Worm (Caenorhabditis elegans): ENCODE data around the gene otpl-2.

otpl-2 gene

DNA sequence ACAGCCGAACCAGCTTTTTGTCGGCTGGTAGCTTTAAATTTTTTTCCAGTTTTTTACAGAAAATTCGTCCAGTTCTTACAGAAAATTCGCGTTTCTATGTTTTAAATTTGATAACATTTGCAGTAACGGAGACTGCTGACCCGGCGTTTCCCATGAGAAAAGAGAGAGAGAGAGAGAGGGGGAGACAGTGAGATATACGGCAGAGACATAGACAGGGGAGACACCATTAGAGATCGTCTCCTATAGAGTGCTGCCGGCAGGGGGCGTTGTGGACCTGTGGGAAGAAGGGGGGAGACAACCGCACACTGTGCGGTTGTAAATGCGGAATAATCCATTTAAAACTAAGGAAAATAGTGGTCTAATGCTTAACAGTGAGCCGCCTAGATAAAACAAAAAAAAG lies 43.9 kb upstream of the otpl-2 start (continued):
- no peak for TF ChIP-seq F23B12.7 (tag; optimal IDR thresholded peaks at IDR 0.05; ENCODE audit: insufficient read depth)
- no peak for TF ChIP-seq T07F8.4 (tag; optimal IDR thresholded peaks at IDR 0.05)
- 0 out of 2 replicates have a peak, but pooled peaks have one; percentile 16 for TF ChIP-seq B0336.3 (GFP tag; IDR thresholded peaks at IDR 0.05)
- no peak for TF ChIP-seq pbrm-1 (GFP tag; IDR thresholded peaks at IDR 0.05)
- peak; percentile 95 for TF ChIP-seq aptf-2 (GFP tag; conservative IDR thresholded peaks at IDR 0.05)
- TF ChIP-seq tlf-1 (GFP tag; optimal IDR thresholded peaks at IDR 0.05), result no peak
- TF ChIP-seq aptf-3 (GFP tag; IDR thresholded peaks at IDR 0.05), result peak; percentile 50; the same call in 1 of the 2 replicates

ce11 chrV:4031319-4031718 lies 42.2 kb upstream of the otpl-2 start, which contains the start of gene cyp-35A4:
Gene cyp-35A4 (plus strand): TSS chrV:4031619.
- TF ChIP-seq C17E4.6 (GFP tag; IDR thresholded peaks at IDR 0.05), result no peak
- TF ChIP-seq F23B12.7 (tag; optimal IDR thresholded peaks at IDR 0.05; ENCODE audit: insufficient read depth), result no peak
- TF ChIP-seq snpc-3.4 (tag; optimal IDR thresholded peaks at IDR 0.05), result no peak
- no peak for TF ChIP-seq madf-10 (tag; optimal IDR thresholded peaks at IDR 0.05)
- no peak for TF ChIP-seq snpc-1.3 (tag; optimal IDR thresholded peaks at IDR 0.05; ENCODE audit: insufficient read depth)

ce11 chrV:4034303-4034702 lies 39.3 kb upstream of the otpl-2 start, which contains the start of gene C49G7.7:
Gene C49G7.7 (plus strand): TSS chrV:4034476.
- TF ChIP-seq cebp-1 (GFP tag; IDR thresholded peaks at IDR 0.05) (peak; percentile 19; the same call in 1 of the 2 replicates), cebp-1 (tag; optimal IDR thresholded peaks at IDR 0.05) (peak; percentile 87), nfya-2 (GFP tag; IDR thresholded peaks at IDR 0.05) (no peak)

DNA sequence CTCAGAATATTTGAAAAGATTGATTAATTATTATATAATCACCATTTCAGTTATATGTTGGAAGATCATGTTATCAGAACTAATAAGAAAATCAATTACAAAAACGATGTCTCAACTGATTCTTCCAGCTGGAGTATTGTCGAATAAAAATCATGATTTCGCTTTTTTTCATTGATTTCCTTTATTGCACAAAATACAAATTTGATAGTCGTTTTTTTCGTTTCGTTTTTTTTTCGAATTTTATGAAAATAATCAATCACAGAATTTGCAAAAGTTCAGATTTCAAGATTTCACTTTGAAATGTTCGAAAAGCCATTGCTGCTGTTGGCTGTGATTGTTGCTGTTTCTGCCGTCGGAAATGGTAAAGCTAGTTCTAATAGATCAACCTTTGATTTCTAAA lies 37.7 kb upstream of the otpl-2 start, which contains the start of gene C49G7.13:
TSS of gene C49G7.13 (plus strand) at position 301 of the 400 bp plus-strand sequence.
- TF ChIP-seq dpl-1 (GFP tag; optimal IDR thresholded peaks at IDR 0.05), result no peak

DNA sequence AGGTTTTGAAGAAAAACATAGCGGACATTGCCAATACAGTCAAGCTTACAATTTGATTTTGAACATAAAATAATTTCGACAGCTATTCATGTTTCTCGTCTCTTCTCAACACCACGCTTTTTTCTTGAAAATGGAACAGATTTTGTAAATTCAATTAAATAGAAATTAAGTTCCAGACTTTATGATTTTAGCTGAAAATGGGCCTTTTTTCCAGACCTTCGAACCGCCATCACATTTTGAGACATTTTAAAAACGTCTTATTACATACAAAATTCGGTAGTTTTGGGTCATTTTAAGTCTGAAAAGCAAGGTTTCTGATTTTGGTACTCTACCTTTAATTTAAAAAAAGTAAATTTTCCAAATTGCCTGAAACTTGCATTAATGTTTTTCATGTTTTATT lies 35.4 kb upstream of the otpl-2 start, which contains the start of gene C49G7.12:
TSS of gene C49G7.12 (plus strand) at position 301 of the 400 bp plus-strand sequence.
- TF ChIP-seq T07F8.4 (tag; optimal IDR thresholded peaks at IDR 0.05) (no peak), ztf-6 (GFP tag; IDR thresholded peaks at IDR 0.05) (no peak), hlh-26 (GFP tag; conservative IDR thresholded peaks at IDR 0.05) (no peak), D2030.7 (GFP tag; IDR thresholded peaks at IDR 0.05) (no peak), lin-35 (GFP tag; optimal IDR thresholded peaks at IDR 0.05) (no peak), B0035.1 (tag; optimal IDR thresholded peaks at IDR 0.05) (no peak), nfya-1 (tag; optimal IDR thresholded peaks at IDR 0.05; ENCODE audit: borderline replicate concordance, insufficient read depth) (no peak), B0336.3 (GFP tag; IDR thresholded peaks at IDR 0.05) (no peak), nfya-2 (GFP tag; IDR thresholded peaks at IDR 0.05) (no peak), F37B4.10 (GFP tag; IDR thresholded peaks at IDR 0.05) (no peak), B0261.1 (tag; optimal IDR thresholded peaks at IDR 0.05) (no peak)

ce11 chrV:4038557-4038956 lies 35.0 kb upstream of the otpl-2 start:
- TF ChIP-seq lin-26 (GFP tag; IDR thresholded peaks at IDR 0.05) (no peak), cebp-1 (GFP tag; IDR thresholded peaks at IDR 0.05) (no peak), cebp-1 (tag; optimal IDR thresholded peaks at IDR 0.05) (peak; percentile 91)

ce11 chrV:4041853-4042424 lies 31.6 kb upstream of the otpl-2 start, which contains the start of the genes C49G7.10 and irg-2:
Gene C49G7.10 (minus strand): TSS chrV:4042021.
Gene irg-2 (plus strand): TSS chrV:4042181.
- TF ChIP-seq attf-5 (GFP tag; optimal IDR thresholded peaks at IDR 0.05), result peak; percentile 35
- peak; percentile 51 for TF ChIP-seq unc-62 (GFP tag; optimal IDR thresholded peaks at IDR 0.05)
- TF ChIP-seq nhr-80 (tag; optimal IDR thresholded peaks at IDR 0.05), result peak; percentile 30
- no peak for TF ChIP-seq athp-1 (tag; optimal IDR thresholded peaks at IDR 0.05)
- no peak for TF ChIP-seq zfh-2 (GFP tag; conservative IDR thresholded peaks at IDR 0.05)
- peak; percentile 85; the same call in 1 of the 2 replicates for TF ChIP-seq cebp-2 (GFP tag; IDR thresholded peaks at IDR 0.05)
- TF ChIP-seq cebp-1 (GFP tag; IDR thresholded peaks at IDR 0.05), result peak; percentile 98
- peak; percentile 100 for TF ChIP-seq cebp-1 (tag; optimal IDR thresholded peaks at IDR 0.05)
- no peak for TF ChIP-seq snpc-3.4 (tag; optimal IDR thresholded peaks at IDR 0.05)

Measured in whole organism, young adult.